Fruit fly (Drosophila melanogaster): Measurements from ENCODE around the gene msl-2.

msl-2 gene

DNA sequence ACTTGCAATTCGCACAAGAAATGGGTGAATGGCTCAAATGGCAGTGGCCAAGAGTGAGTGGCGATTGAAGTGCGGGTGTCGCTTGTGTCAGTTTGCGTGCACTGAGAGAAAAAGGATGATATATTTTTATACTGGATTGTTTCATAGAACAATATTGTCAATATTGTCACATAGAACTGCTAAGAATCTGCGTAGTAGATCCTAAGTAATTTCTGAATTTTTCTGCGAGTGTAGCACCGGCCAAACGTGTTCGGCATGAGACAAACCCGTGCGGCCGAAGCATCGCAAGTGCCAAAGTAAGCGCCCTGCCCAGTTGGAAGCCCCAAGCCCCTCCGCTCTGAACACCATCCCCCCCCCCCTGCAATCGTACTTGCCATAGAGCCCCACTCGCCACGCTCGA is 25.6 kb downstream of the msl-2 start (continued):
- TF ChIP-seq CG4360 (GFP tag; IDR thresholded peaks at IDR 0.05) (peak; percentile 53; the same call in 1 of the 2 replicates), crc (GFP tag; optimal IDR thresholded peaks at IDR 0.05) (peak; percentile 17), odd (GFP tag; optimal IDR thresholded peaks at IDR 0.05) (no peak), Six4 (GFP tag; optimal IDR thresholded peaks at IDR 0.05) (peak; percentile 64), CG14710 (tag; optimal IDR thresholded peaks at IDR 0.05) (peak; percentile 42), ash1 (GFP tag; optimal IDR thresholded peaks at IDR 0.05) (no peak), Hr3 (GFP tag; optimal IDR thresholded peaks at IDR 0.05) (peak; percentile 57), CG6654 (GFP tag; optimal IDR thresholded peaks at IDR 0.05) (peak; percentile 41), tap (tag; optimal IDR thresholded peaks at IDR 0.05) (peak; percentile 72), CG10959 (GFP tag; IDR thresholded peaks at IDR 0.05) (no peak; the same call in 1 of the 2 replicates), CG8089 (GFP tag; optimal IDR thresholded peaks at IDR 0.05) (peak; percentile 71), CG32532 (GFP tag; IDR thresholded peaks at IDR 0.05) (peak; percentile 71), CG15479 (GFP tag; optimal IDR thresholded peaks at IDR 0.05) (no peak), CG2202 (tag; optimal IDR thresholded peaks at IDR 0.05) (peak; percentile 10), trh (GFP tag; optimal IDR thresholded peaks at IDR 0.05) (peak; percentile 5), cato (GFP tag; optimal IDR thresholded peaks at IDR 0.05; ENCODE audit: borderline replicate concordance) (peak; percentile 54), dan (GFP tag; IDR thresholded peaks at IDR 0.05) (no peak), zen2 (GFP tag; IDR thresholded peaks at IDR 0.05; ENCODE audit: partially characterized antibody) (no peak), pb (GFP tag; optimal IDR thresholded peaks at IDR 0.05) (no peak), Rx (GFP tag; IDR thresholded peaks at IDR 0.05) (peak; percentile 82), CG10543 (GFP tag; optimal IDR thresholded peaks at IDR 0.05) (no peak), CG11560 (tag; IDR thresholded peaks at IDR 0.05) (peak; percentile 58; the same call in 2 of the 3 replicates), CG7372 (GFP tag; IDR thresholded peaks at IDR 0.05) (peak; percentile 70), CG11696 (GFP tag; IDR thresholded peaks at IDR 0.05) (peak; percentile 48; the same call in 1 of the 2 replicates), CG8765 (GFP tag; IDR thresholded peaks at IDR 0.05) (no peak), eve (GFP tag; optimal IDR thresholded peaks at IDR 0.05) (no peak), CG3281 (GFP tag; optimal IDR thresholded peaks at IDR 0.05) (peak; percentile 46), CG18599 (GFP tag; optimal IDR thresholded peaks at IDR 0.05) (peak; percentile 72), stc (GFP tag; IDR thresholded peaks at IDR 0.05) (peak; percentile 80), CG6254 (GFP tag; optimal IDR thresholded peaks at IDR 0.05) (peak; percentile 65), CG8290 (GFP tag; optimal IDR thresholded peaks at IDR 0.05) (no peak), CG8290 (tag; optimal IDR thresholded peaks at IDR 0.05) (peak in 1 of 2 experiments; percentile 38), CG17328 (GFP tag; IDR thresholded peaks at IDR 0.05) (peak; percentile 77), dmrt11E (tag; optimal IDR thresholded peaks at IDR 0.05) (no peak), fd102C (GFP tag; optimal IDR thresholded peaks at IDR 0.05) (no peak), CG3838 (GFP tag; optimal IDR thresholded peaks at IDR 0.05) (no peak), CG10654 (GFP tag; optimal IDR thresholded peaks at IDR 0.05) (peak; percentile 56), CG3726 (GFP tag; IDR thresholded peaks at IDR 0.05) (peak; percentile 79; the same call in 1 of the 3 replicates), chinmo (GFP tag; IDR thresholded peaks at IDR 0.05; ENCODE audit: partially characterized antibody) (0 out of 4 replicates have a peak, but pooled peaks have one; percentile 30), Med (GFP tag) (peak; percentile 89), Lim3 (GFP tag; IDR thresholded peaks at IDR 0.05) (no peak; the same call in 1 of the 2 replicates), CG1603 (tag; optimal IDR thresholded peaks at IDR 0.05) (peak; percentile 90), CG7271 (tag; optimal IDR thresholded peaks at IDR 0.05) (no peak), bsh (GFP tag; optimal IDR thresholded peaks at IDR 0.05) (peak in 1 of 2 experiments; percentile 37), CG43689 (GFP tag; IDR thresholded peaks at IDR 0.05) (peak; percentile 34; the same call in 1 of the 2 replicates), Sry-δ (GFP tag; optimal IDR thresholded peaks at IDR 0.05) (no peak), eyg (GFP tag; optimal IDR thresholded peaks at IDR 0.05) (peak; percentile 4), cad (GFP tag; optimal IDR thresholded peaks at IDR 0.05) (no peak), phol (tag; optimal IDR thresholded peaks at IDR 0.05) (peak; percentile 77), dm (GFP tag; optimal IDR thresholded peaks at IDR 0.05) (no peak), ssp (GFP tag; IDR thresholded peaks at IDR 0.05) (peak; percentile 58), hth (optimal IDR thresholded peaks at IDR 0.05) (no peak)
